Worm (Caenorhabditis elegans) whole organism, young adult: Measurements from ENCODE around the gene B0280.11.
A peak's percentile ranks its signal among the peaks of the same experiment; 100 is the strongest.

ENCODE experiments used
- C06A6.2 ChIP-seq: fragments of 200-800 bp; sonication (Bioruptor generic); conservative IDR thresholded peaks from 2 replicates; pipeline ENCODE4 v1.3.6; 2022; ENCODE audit warnings: missing genetic modification characterization, missing compliant biosample characterization
- C17E4.6 ChIP-seq: fragments of 200-800 bp; sonication (Bioruptor generic); IDR thresholded peaks from 2 replicates; pipeline ENCODE4 v1.3.6; 2022; ENCODE audit warnings: missing genetic modification reagents, missing genetic modification characterization, missing compliant biosample characterization
- F10E7.11 ChIP-seq: sonication (generic microtip); optimal IDR thresholded peaks from 2 replicates; lab custom pipeline; 2017; ENCODE audit warnings: mild to moderate bottlenecking, missing genetic modification characterization, moderate library complexity, missing compliant biosample characterization
- F23B12.7 ChIP-seq: sonication (generic microtip); optimal IDR thresholded peaks from 2 replicates; lab custom pipeline; 2017; ENCODE audit warnings: missing genetic modification characterization, mild to moderate bottlenecking, missing compliant biosample characterization, antibody characterized with exemption, moderate library complexity; ENCODE audit not compliant: insufficient read depth
- F37B4.10 ChIP-seq: fragments of 200-800 bp; sonication (Bioruptor generic); IDR thresholded peaks from 2 replicates; pipeline ENCODE4 v1.3.6; 2022; ENCODE audit warnings: missing genetic modification characterization, missing compliant biosample characterization
- F57A8.1 ChIP-seq: fragments of 200-800 bp; sonication (Bioruptor generic); optimal IDR thresholded peaks from 2 replicates; lab custom pipeline; 2018; ENCODE audit warnings: mild to moderate bottlenecking, missing genetic modification characterization, moderate library complexity, missing compliant biosample characterization
- F57C9.4 ChIP-seq: sonication (generic microtip); optimal IDR thresholded peaks from 2 replicates; lab custom pipeline; 2017; ENCODE audit warnings: mild to moderate bottlenecking, missing genetic modification characterization, missing compliant biosample characterization
- T26A5.8 ChIP-seq: sonication (generic microtip); optimal IDR thresholded peaks from 2 replicates; lab custom pipeline; 2016; ENCODE audit warnings: missing genetic modification characterization, missing compliant biosample characterization
- Y67H2A.10 ChIP-seq: fragments of 200-800 bp; sonication (Bioruptor generic); conservative IDR thresholded peaks from 2 replicates; pipeline ENCODE4 v1.3.6; 2022; ENCODE audit warnings: missing genetic modification reagents, missing genetic modification characterization, missing compliant biosample characterization
- Y95B8A.8 ChIP-seq: fragments of 200-800 bp; sonication (Bioruptor generic); IDR thresholded peaks from 2 replicates; pipeline ENCODE4 v1.3.6; 2022; ENCODE audit warnings: missing genetic modification reagents, missing genetic modification characterization, missing compliant biosample characterization
- akir-1 ChIP-seq: fragments of 200-800 bp; sonication (Bioruptor generic); optimal IDR thresholded peaks from 2 replicates; lab custom pipeline; 2018; ENCODE audit warnings: mild to moderate bottlenecking, missing genetic modification characterization, moderate library complexity, missing compliant biosample characterization
- aptf-2 ChIP-seq: fragments of 200-800 bp; sonication (Bioruptor generic); conservative IDR thresholded peaks from 2 replicates; pipeline ENCODE4 v1.3.6; 2022; ENCODE audit warnings: missing genetic modification reagents, missing genetic modification characterization, missing compliant biosample characterization
- aptf-3 ChIP-seq: fragments of 200-800 bp; sonication (Bioruptor generic); IDR thresholded peaks from 2 replicates; pipeline ENCODE4 v1.3.6; 2022; ENCODE audit warnings: missing genetic modification characterization, missing compliant biosample characterization
- bed-2 ChIP-seq: fragments of 200-800 bp; sonication (Bioruptor generic); IDR thresholded peaks from 2 replicates; pipeline ENCODE4 v1.3.6; 2022; ENCODE audit warnings: missing genetic modification reagents, missing genetic modification characterization, missing compliant biosample characterization
- cebp-2 ChIP-seq: fragments of 200-800 bp; sonication (Bioruptor generic); IDR thresholded peaks from 2 replicates; pipeline ENCODE4 v1.3.6; 2022; ENCODE audit warnings: missing genetic modification characterization, missing compliant biosample characterization
- ceh-79 ChIP-seq: sonication (generic microtip); optimal IDR thresholded peaks from 2 replicates; lab custom pipeline; 2017; ENCODE audit warnings: mild to moderate bottlenecking, missing genetic modification characterization, missing compliant biosample characterization
- ceh-91 ChIP-seq: fragments of 200-800 bp; sonication (Bioruptor generic); IDR thresholded peaks from 2 replicates; pipeline ENCODE4 v1.3.6; 2022; ENCODE audit warnings: missing genetic modification reagents, missing genetic modification characterization, missing compliant biosample characterization
- chd-7 ChIP-seq: sonication (generic microtip); optimal IDR thresholded peaks from 2 replicates; lab custom pipeline; 2016; ENCODE audit warnings: mild to moderate bottlenecking, missing genetic modification characterization, moderate library complexity, missing compliant biosample characterization
- dpff-1 ChIP-seq: sonication (generic microtip); optimal IDR thresholded peaks from 2 replicates; lab custom pipeline; 2017; ENCODE audit warnings: mild to moderate bottlenecking, missing genetic modification characterization, missing compliant biosample characterization
- dpl-1 ChIP-seq: fragments of 150-350 bp; optimal IDR thresholded peaks from 2 replicates; lab custom pipeline; 2014; ENCODE audit warnings: missing biosample characterization, missing genetic modification reagents, missing genetic modification characterization
- egl-44 ChIP-seq: fragments of 200-800 bp; sonication (Bioruptor generic); IDR thresholded peaks from 2 replicates; pipeline ENCODE4 v1.3.6; 2022; ENCODE audit warnings: missing genetic modification reagents, missing genetic modification characterization, missing compliant biosample characterization
- fkh-3 ChIP-seq: sonication (generic microtip); optimal IDR thresholded peaks from 2 replicates; lab custom pipeline; 2016; ENCODE audit warnings: mild to moderate bottlenecking, missing genetic modification characterization, missing compliant biosample characterization
- hlh-12 ChIP-seq: sonication (generic microtip); optimal IDR thresholded peaks from 2 replicates; lab custom pipeline; 2016; ENCODE audit warnings: missing genetic modification characterization, missing compliant biosample characterization
- hmg-1.2 ChIP-seq: fragments of 200-800 bp; sonication (Bioruptor generic); IDR thresholded peaks from 2 replicates; pipeline ENCODE4 v1.3.6; 2022; ENCODE audit warnings: missing genetic modification reagents, missing genetic modification characterization, missing compliant biosample characterization
- let-607 ChIP-seq, 2 experiments: fragments of 200-800 bp in 1 of 2; sonication (Bioruptor generic) in 1 of 2; sonication (generic microtip) in 1 of 2; optimal IDR thresholded peaks; 2 replicates each; lab custom pipeline; 2016 to 2018; ENCODE audit warnings: mild to moderate bottlenecking in 2 of 2, missing compliant biosample characterization in 2 of 2, missing genetic modification characterization in 2 of 2, moderate library complexity in 2 of 2, missing genotype in 1 of 2
- lin-26 ChIP-seq: fragments of 200-800 bp; sonication (Bioruptor generic); IDR thresholded peaks from 2 replicates; pipeline ENCODE4 v1.3.6; 2022; ENCODE audit warnings: missing genetic modification reagents, missing genetic modification characterization, missing compliant biosample characterization
- lin-35 ChIP-seq, 3 experiments: fragments of 150-350 bp in 2 of 3; sonication (generic microtip) in 1 of 3; optimal IDR thresholded peaks; 2 replicates each; lab custom pipeline; 2014 to 2018; ENCODE audit warnings: missing biosample characterization in 3 of 3, missing genetic modification characterization in 3 of 3, missing genetic modification reagents in 3 of 3
- lin-54 ChIP-seq: fragments of 200-800 bp; sonication (Bioruptor generic); optimal IDR thresholded peaks from 2 replicates; lab custom pipeline; 2018; ENCODE audit warnings: mild to moderate bottlenecking, missing genetic modification characterization, missing compliant biosample characterization
- lir-1 ChIP-seq: fragments of 200-800 bp; sonication (Bioruptor generic); conservative IDR thresholded peaks from 2 replicates; pipeline ENCODE4 v1.3.6; 2022; ENCODE audit warnings: missing genetic modification reagents, missing genetic modification characterization, missing compliant biosample characterization
- madf-10 ChIP-seq: sonication (generic microtip); optimal IDR thresholded peaks from 2 replicates; lab custom pipeline; 2016; ENCODE audit warnings: mild to moderate bottlenecking, missing genetic modification characterization, missing compliant biosample characterization
- madf-8 ChIP-seq: fragments of 200-800 bp; sonication (Bioruptor generic); conservative IDR thresholded peaks from 2 replicates; pipeline ENCODE4 v1.3.6; 2022; ENCODE audit warnings: missing genetic modification reagents, missing genetic modification characterization, missing compliant biosample characterization
- mes-4 ChIP-seq: sonication (generic microtip); optimal IDR thresholded peaks from 2 replicates; lab custom pipeline; 2016; ENCODE audit warnings: missing genotype, missing genetic modification characterization, missing compliant biosample characterization
- mxl-1 ChIP-seq: sonication (generic microtip); optimal IDR thresholded peaks from 2 replicates; lab custom pipeline; 2016; ENCODE audit warnings: missing genetic modification characterization, missing compliant biosample characterization
- nhr-120 ChIP-seq: fragments of 200-800 bp; sonication (Bioruptor generic); IDR thresholded peaks from 2 replicates; pipeline ENCODE4 v1.3.6; 2022; ENCODE audit warnings: missing genetic modification characterization, missing compliant biosample characterization
- nhr-179 ChIP-seq: sonication (generic microtip); optimal IDR thresholded peaks from 2 replicates; lab custom pipeline; 2016; ENCODE audit warnings: mild to moderate bottlenecking, missing genetic modification characterization, missing compliant biosample characterization
- nhr-27 ChIP-seq: fragments of 200-800 bp; sonication (Bioruptor generic); optimal IDR thresholded peaks from 2 replicates; lab custom pipeline; 2018; ENCODE audit warnings: mild to moderate bottlenecking, missing genetic modification characterization, moderate library complexity, missing compliant biosample characterization
- nhr-80 ChIP-seq: sonication (generic microtip); optimal IDR thresholded peaks from 2 replicates; lab custom pipeline; 2016; ENCODE audit warnings: missing genetic modification characterization, missing compliant biosample characterization
- pbrm-1 ChIP-seq: fragments of 200-800 bp; sonication (Bioruptor generic); IDR thresholded peaks from 2 replicates; pipeline ENCODE4 v1.3.6; 2022; ENCODE audit warnings: missing genetic modification reagents, missing genetic modification characterization, missing compliant biosample characterization
- rcor-1 ChIP-seq: fragments of 200-800 bp; sonication (Bioruptor generic); IDR thresholded peaks from 2 replicates; pipeline ENCODE4 v1.3.6; 2022; ENCODE audit warnings: missing genetic modification reagents, missing genetic modification characterization, missing compliant biosample characterization
- rec-8 ChIP-seq, 2 experiments: sonication (generic microtip); optimal IDR thresholded peaks; 2 replicates each; lab custom pipeline; 2016; ENCODE audit warnings: mild to moderate bottlenecking in 2 of 2, missing genetic modification characterization in 2 of 2, missing genetic modification reagents in 2 of 2, missing genotype in 2 of 2, missing biosample characterization in 1 of 2, missing compliant biosample characterization in 1 of 2, moderate library complexity in 1 of 2
- sdz-38 ChIP-seq: sonication (generic microtip); optimal IDR thresholded peaks from 2 replicates; lab custom pipeline; 2016; ENCODE audit warnings: missing genotype, missing genetic modification characterization, missing compliant biosample characterization
- snpc-1.1 ChIP-seq: sonication (generic microtip); optimal IDR thresholded peaks from 2 replicates; lab custom pipeline; 2017; ENCODE audit warnings: missing genetic modification characterization, mild to moderate bottlenecking, missing compliant biosample characterization, antibody characterized with exemption, moderate library complexity, missing genotype, missing genetic modification reagents; ENCODE audit not compliant: insufficient read depth
- snpc-1.3 ChIP-seq: sonication (generic microtip); optimal IDR thresholded peaks from 2 replicates; lab custom pipeline; 2017; ENCODE audit warnings: missing genetic modification characterization, mild to moderate bottlenecking, missing compliant biosample characterization, antibody characterized with exemption, moderate library complexity, missing genotype, missing genetic modification reagents; ENCODE audit not compliant: insufficient read depth
- snpc-4 ChIP-seq, 5 experiments: fragments of 150-350 bp in 1 of 5; sonication (generic microtip) in 4 of 5; optimal IDR thresholded peaks; 2 replicates each; lab custom pipeline; 2014 to 2018; ENCODE audit warnings: missing genetic modification characterization in 5 of 5, missing biosample characterization in 3 of 5, antibody characterized with exemption in 2 of 5, mild to moderate bottlenecking in 2 of 5, missing compliant biosample characterization in 2 of 5, missing genotype in 2 of 5, moderate library complexity in 2 of 5, missing genetic modification reagents in 1 of 5
- tbx-9 ChIP-seq: sonication (generic microtip); optimal IDR thresholded peaks from 2 replicates; lab custom pipeline; 2016; ENCODE audit warnings: borderline replicate concordance, missing genetic modification characterization, inconsistent platforms, missing compliant biosample characterization
- ztf-28 ChIP-seq: fragments of 200-800 bp; sonication (Bioruptor generic); IDR thresholded peaks from 2 replicates; pipeline ENCODE4 v1.3.6; 2022; ENCODE audit warnings: missing genetic modification reagents, missing genetic modification characterization, missing compliant biosample characterization

The B0280.11 gene

DNA sequence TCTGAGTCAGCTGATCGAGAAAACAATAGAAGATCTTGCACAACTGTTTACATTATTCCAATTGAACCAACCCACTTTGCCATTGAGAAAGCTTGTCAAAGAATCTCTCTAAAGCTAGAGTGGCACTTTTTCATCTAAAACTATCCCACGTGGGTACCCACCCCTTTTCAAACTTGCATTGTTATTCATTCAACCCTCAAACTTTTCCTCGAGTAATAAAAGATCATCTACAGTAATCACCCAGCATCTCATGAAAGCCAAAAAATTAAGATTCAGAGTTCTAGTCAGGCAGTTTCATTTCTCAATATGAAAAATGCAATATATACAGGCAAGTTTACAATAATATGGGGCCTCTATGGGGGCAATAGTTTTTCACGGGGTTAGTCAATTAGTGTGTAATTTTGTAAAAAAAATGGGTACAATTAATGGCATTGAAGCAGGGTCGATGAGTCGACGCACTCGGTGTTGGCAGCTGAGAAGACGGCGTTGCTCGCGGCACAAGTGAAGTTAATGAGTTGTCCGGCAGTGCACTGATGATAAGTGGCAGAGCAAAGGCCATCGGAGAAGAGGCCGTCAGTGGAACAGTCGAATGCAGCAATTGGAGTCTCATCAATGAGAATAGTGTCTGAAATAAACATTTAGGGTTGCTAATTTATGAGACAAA is 36.1 kb downstream of the B0280.11 start (continued):
- TF ChIP-seq hlh-12 (tag; lab: Kevin White, UChicago) (no peak), F37B4.10 (GFP tag; lab: Robert Waterston, UW) (no peak), nhr-80 (no peak), madf-10 (tag; lab: Kevin White, UChicago) (no peak), lin-35 (GFP tag; optimal IDR thresholded peaks at IDR 0.05; lab: Kevin White, UChicago) (no peak), akir-1 (GFP tag; lab: Kevin White, UChicago) (no peak), Y95B8A.8 (GFP tag; lab: Robert Waterston, UW) (peak; percentile 92), pbrm-1 (peak; percentile 66), rec-8 (tag; optimal IDR thresholded peaks at IDR 0.05; lab: Kevin White, UChicago) (no peak), T26A5.8 (no peak), fkh-3 (tag; lab: Kevin White, UChicago) (no peak), F57C9.4 (tag; lab: Kevin White, UChicago) (no peak), sdz-38 (tag; lab: Kevin White, UChicago) (no peak), dpff-1 (tag; lab: Kevin White, UChicago) (no peak), lin-54 (GFP tag; lab: Kevin White, UChicago) (peak; percentile 70), ztf-28 (GFP tag; lab: Robert Waterston, UW) (no peak), ceh-91 (no peak; the same call in none of the 2 replicates), ceh-79 (tag; lab: Kevin White, UChicago) (no peak), F23B12.7 (tag; lab: Kevin White, UChicago) (no peak), rcor-1 (peak; percentile 78; the same call in 1 of the 2 replicates), chd-7 (tag; lab: Kevin White, UChicago) (peak; percentile 16), C17E4.6 (0 out of 2 replicates have a peak, but pooled peaks have one; percentile 11), egl-44 (no peak; the same call in 1 of the 2 replicates), aptf-2 (GFP tag; lab: Robert Waterston, UW) (no peak), aptf-3 (0 out of 2 replicates have a peak, but pooled peaks have one; percentile 22), snpc-1.3 (tag; lab: Kevin White, UChicago) (peak; percentile 67), lir-1 (GFP tag; lab: Robert Waterston, UW) (peak; percentile 23; the same call in 1 of the 2 replicates), tbx-9 (tag; lab: Kevin White, UChicago) (no peak), F57A8.1 (no peak), lin-26 (GFP tag; lab: Robert Waterston, UW) (peak; percentile 82), snpc-4 (GFP tag; optimal IDR thresholded peaks at IDR 0.05; lab: Kevin White, UChicago) (peak; percentile 37), snpc-4 (tag; optimal IDR thresholded peaks at IDR 0.05; lab: Kevin White, UChicago) (peak in 1 of 4 experiments; percentile 71), cebp-2 (GFP tag; lab: Robert Waterston, UW) (no peak), nhr-120 (no peak), snpc-1.1 (peak; percentile 75), madf-8 (GFP tag; lab: Robert Waterston, UW) (peak; percentile 36; the same call in 1 of the 2 replicates), nhr-179 (tag; lab: Kevin White, UChicago) (no peak), nhr-27 (tag; lab: Kevin White, UChicago) (no peak), hmg-1.2 (GFP tag; lab: Robert Waterston, UW) (peak; percentile 49; the same call in 1 of the 2 replicates), mxl-1 (tag; lab: Kevin White, UChicago) (no peak), bed-2 (GFP tag; lab: Robert Waterston, UW) (no peak), mes-4 (tag; lab: Kevin White, UChicago) (no peak), dpl-1 (GFP tag; lab: Kevin White, UChicago) (no peak), let-607 (tag; optimal IDR thresholded peaks at IDR 0.05; lab: Kevin White, UChicago) (no peak), C06A6.2 (GFP tag; lab: Robert Waterston, UW) (no peak), Y67H2A.10 (no peak), F10E7.11 (tag; lab: Kevin White, UChicago) (peak; percentile 70)
